Worm (Caenorhabditis elegans) whole organism, L2 larva: Measurements from ENCODE around the gene F19B6.3.
A peak's percentile ranks its signal among the peaks of the same experiment; 100 is the strongest.
"Not testable (repeated sequence)": the region's sequence is repeated elsewhere in the genome, so short reads cannot be mapped to it uniquely, and the experiment has no call there.

Source experiments
- C34F6.9 ChIP-seq: fragments of 150-350 bp; optimal IDR thresholded peaks from 2 replicates; lab custom pipeline; 2014; ENCODE audit warnings: missing biosample characterization, missing genetic modification characterization
- F13H6.1 ChIP-seq: sonication (generic microtip); optimal IDR thresholded peaks from 2 replicates; lab custom pipeline; 2016; ENCODE audit warnings: missing genetic modification characterization, missing compliant biosample characterization
- R02D3.7 ChIP-seq: fragments of 150-350 bp; optimal IDR thresholded peaks from 2 replicates; lab custom pipeline; 2014; ENCODE audit warnings: missing biosample characterization, missing genetic modification characterization
- ZK546.5 ChIP-seq: sonication (generic microtip); optimal IDR thresholded peaks from 2 replicates; lab custom pipeline; 2017; ENCODE audit warnings: missing biosample characterization, missing genetic modification characterization
- blmp-1 ChIP-seq: sonication (generic microtip); optimal IDR thresholded peaks from 2 replicates; lab custom pipeline; 2017; ENCODE audit warnings: missing genetic modification characterization, mild to moderate bottlenecking, missing compliant biosample characterization, antibody characterized with exemption, moderate library complexity; ENCODE audit not compliant: insufficient read depth
- ceh-16 ChIP-seq: fragments of 150-350 bp; optimal IDR thresholded peaks from 2 replicates; lab custom pipeline; 2014; ENCODE audit warnings: missing biosample characterization, missing genetic modification characterization
- crh-2 ChIP-seq: sonication (generic microtip); optimal IDR thresholded peaks from 2 replicates; lab custom pipeline; 2017; ENCODE audit warnings: missing biosample characterization, missing genetic modification characterization
- dmd-4 ChIP-seq: sonication (generic microtip); optimal IDR thresholded peaks from 2 replicates; lab custom pipeline; 2017; ENCODE audit warnings: missing biosample characterization, missing genetic modification characterization
- egl-27 ChIP-seq: sonication (generic microtip); optimal IDR thresholded peaks from 3 replicates; lab custom pipeline; 2017; ENCODE audit warnings: missing biosample characterization, missing genetic modification reagents, missing genetic modification characterization
- elt-3 ChIP-seq: sonication (generic microtip); optimal IDR thresholded peaks from 2 replicates; lab custom pipeline; 2017; ENCODE audit warnings: missing biosample characterization, missing genetic modification characterization
- fos-1 ChIP-seq: fragments of 150-350 bp; optimal IDR thresholded peaks from 2 replicates; lab custom pipeline; 2014; ENCODE audit warnings: missing biosample characterization, missing genetic modification characterization
- gmeb-1 ChIP-seq: fragments of 150-350 bp; optimal IDR thresholded peaks from 2 replicates; lab custom pipeline; 2014; ENCODE audit warnings: missing biosample characterization, missing genetic modification characterization
- lin-11 ChIP-seq: fragments of 150-350 bp; sonication (generic microtip); optimal IDR thresholded peaks from 2 replicates; lab custom pipeline; 2014; ENCODE audit warnings: missing biosample characterization, missing genetic modification characterization, inconsistent platforms, mixed read lengths
- lsy-2 ChIP-seq, 2 experiments: fragments of 150-350 bp in 1 of 2; sonication (generic microtip) in 1 of 2; optimal IDR thresholded peaks; 2 replicates each; lab custom pipeline; 2014 to 2017; ENCODE audit warnings: missing biosample characterization in 2 of 2, missing genetic modification characterization in 2 of 2
- mab-5 ChIP-seq: fragments of 150-350 bp; optimal IDR thresholded peaks from 2 replicates; lab custom pipeline; 2014; ENCODE audit warnings: missing biosample characterization, missing genetic modification characterization
- mbf-1 ChIP-seq: sonication (generic microtip); optimal IDR thresholded peaks from 2 replicates; lab custom pipeline; 2017; ENCODE audit warnings: missing biosample characterization, missing genetic modification characterization
- mdl-1 ChIP-seq, 2 experiments: fragments of 150-350 bp in 1 of 2; sonication (generic microtip) in 1 of 2; optimal IDR thresholded peaks; 2 replicates each; lab custom pipeline; 2017; ENCODE audit warnings: missing biosample characterization in 2 of 2, missing genetic modification characterization in 2 of 2
- nhr-10 ChIP-seq: sonication (generic microtip); optimal IDR thresholded peaks from 2 replicates; lab custom pipeline; 2017; ENCODE audit warnings: missing biosample characterization, missing genetic modification characterization
- nhr-129 ChIP-seq: fragments of 150-350 bp; optimal IDR thresholded peaks from 2 replicates; lab custom pipeline; 2014; ENCODE audit warnings: missing biosample characterization, missing genetic modification characterization
- nhr-21 ChIP-seq: fragments of 150-350 bp; optimal IDR thresholded peaks from 2 replicates; lab custom pipeline; 2014; ENCODE audit warnings: missing biosample characterization, missing genetic modification characterization
- nhr-237 ChIP-seq: fragments of 150-350 bp; optimal IDR thresholded peaks from 2 replicates; lab custom pipeline; 2014; ENCODE audit warnings: missing biosample characterization, missing genetic modification characterization
- nhr-6 ChIP-seq: fragments of 150-350 bp; optimal IDR thresholded peaks from 2 replicates; lab custom pipeline; 2014; ENCODE audit warnings: missing biosample characterization, missing genetic modification characterization
- nhr-77 ChIP-seq: fragments of 150-350 bp; optimal IDR thresholded peaks from 2 replicates; lab custom pipeline; 2014; ENCODE audit warnings: missing biosample characterization, missing genetic modification characterization
- sem-4 ChIP-seq: fragments of 150-350 bp; optimal IDR thresholded peaks from 2 replicates; lab custom pipeline; 2014; ENCODE audit warnings: missing biosample characterization, missing genetic modification reagents, missing genetic modification characterization
- skn-1 ChIP-seq: sonication (generic microtip); optimal IDR thresholded peaks from 2 replicates; lab custom pipeline; 2017; ENCODE audit warnings: missing biosample characterization, missing genetic modification characterization
- sma-3 ChIP-seq: sonication (generic microtip); optimal IDR thresholded peaks from 2 replicates; lab custom pipeline; 2016; ENCODE audit warnings: missing genetic modification reagents, missing genetic modification characterization, missing compliant biosample characterization
- sma-9 ChIP-seq, 2 experiments: fragments of 150-350 bp in 1 of 2; sonication (generic microtip) in 1 of 2; optimal IDR thresholded peaks; 2 replicates each; lab custom pipeline; 2014 to 2016; ENCODE audit warnings: missing genetic modification characterization in 2 of 2, mild to moderate bottlenecking in 1 of 2, missing biosample characterization in 1 of 2, missing compliant biosample characterization in 1 of 2, missing genetic modification reagents in 1 of 2, moderate library complexity in 1 of 2
- snpc-4 ChIP-seq: fragments of 150-350 bp; optimal IDR thresholded peaks from 2 replicates; lab custom pipeline; 2014; ENCODE audit warnings: missing biosample characterization, missing genetic modification characterization
- unc-39 ChIP-seq: fragments of 150-350 bp; optimal IDR thresholded peaks from 2 replicates; lab custom pipeline; 2014; ENCODE audit warnings: missing biosample characterization, missing genetic modification characterization
- unc-62 ChIP-seq: fragments of 150-350 bp; optimal IDR thresholded peaks from 2 replicates; lab custom pipeline; 2014; ENCODE audit warnings: missing biosample characterization, missing genetic modification reagents, missing genetic modification characterization

F19B6.3 gene

DNA sequence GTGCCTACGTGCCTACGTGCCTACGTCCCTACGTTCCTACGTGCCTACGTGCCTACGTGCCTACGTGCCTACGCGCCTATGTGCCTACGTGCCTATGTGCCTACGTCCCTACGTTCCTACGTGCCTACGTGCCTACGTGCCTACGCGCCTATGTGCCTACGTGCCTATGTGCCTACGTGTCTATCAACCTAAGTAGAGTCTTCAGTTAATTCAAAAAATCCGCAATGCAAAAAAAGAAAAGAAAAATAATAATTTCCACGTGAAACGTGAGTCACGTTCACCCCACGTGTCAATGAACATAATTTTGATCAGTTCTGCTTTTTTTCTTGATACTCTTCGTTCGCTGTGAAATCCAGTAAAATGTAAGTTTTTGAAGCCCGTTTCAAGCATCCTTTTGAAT is at the start of gene F19B6.3:
Gene F19B6.3, plus strand, starts transcription at position 301 of the 400 bp plus-strand sequence.
- TF ChIP-seq dmd-4, nhr-6, mbf-1 (tag; lab: Kevin White, UChicago): not testable (repeated sequence)
- TF ChIP-seq, all 48 proteins: peak for 0; not testable (repeated sequence) for 48

DNA sequence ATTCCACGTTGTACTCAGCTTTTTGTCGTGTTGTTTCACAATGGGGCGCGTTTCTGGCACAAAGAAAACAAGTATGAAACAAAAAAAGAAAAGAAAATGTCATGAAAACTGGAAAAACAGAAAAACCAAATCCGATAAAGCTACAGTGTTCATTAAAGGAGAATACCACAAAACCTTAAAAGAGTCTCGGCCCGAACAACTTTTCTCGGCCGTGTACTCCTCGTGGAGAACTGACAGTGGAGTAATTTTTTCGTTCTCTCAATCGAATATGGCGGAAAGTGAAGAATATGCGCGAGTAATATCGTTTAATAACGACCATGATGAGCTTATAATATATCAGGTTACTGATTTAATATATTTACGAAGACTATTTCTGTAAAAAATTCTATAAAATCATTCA is 48.5 kb upstream of the F19B6.3 start, which contains the start of the genes tag-335 and vkmt-1:
Gene tag-335, minus strand, starts transcription at position 88 of the 400 bp plus-strand sequence.
Gene vkmt-1, plus strand, starts transcription at position 219 of the 400 bp plus-strand sequence.
- TF ChIP-seq nhr-10 = no peak
- TF ChIP-seq egl-27 (tag; lab: Kevin White, UChicago) = no peak
- no peak for TF ChIP-seq lin-11 (tag; lab: Kevin White, UChicago)
- peak in 1 of 2 experiments; percentile 68 for TF ChIP-seq lsy-2 (tag; optimal IDR thresholded peaks at IDR 0.05; lab: Kevin White, UChicago)
- no peak for TF ChIP-seq gmeb-1 (tag; lab: Kevin White, UChicago)
- TF ChIP-seq nhr-129 (tag; lab: Kevin White, UChicago) = peak; percentile 63
- peak; percentile 18 for TF ChIP-seq crh-2 (tag; lab: Kevin White, UChicago)
- no peak for TF ChIP-seq skn-1 (tag; lab: Kevin White, UChicago)

DNA sequence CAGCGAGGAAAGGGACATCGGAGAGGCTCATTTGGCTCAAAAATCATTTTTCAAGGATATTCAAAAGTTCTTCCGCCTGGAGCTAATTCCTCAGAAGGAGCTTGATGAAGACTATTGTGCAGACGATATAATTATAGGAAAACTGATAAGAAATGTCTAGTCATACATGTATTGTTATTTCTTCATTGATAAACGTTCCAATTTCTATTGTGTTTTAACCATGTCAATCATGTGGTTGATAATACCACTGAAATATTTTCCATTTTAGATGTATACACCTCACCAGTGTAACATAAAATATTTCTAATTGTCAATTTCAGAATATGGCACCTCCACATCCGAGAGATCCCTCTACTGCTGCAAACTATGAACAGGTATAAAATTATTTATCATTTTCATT is 47.7 kb upstream of the F19B6.3 start, which contains the start of gene ltah-1.1:
Gene ltah-1.1, plus strand, starts transcription at position 283 of the 400 bp plus-strand sequence.
- TF ChIP-seq sem-4 (no peak), nhr-129 (tag; lab: Kevin White, UChicago) (peak; percentile 20)

DNA sequence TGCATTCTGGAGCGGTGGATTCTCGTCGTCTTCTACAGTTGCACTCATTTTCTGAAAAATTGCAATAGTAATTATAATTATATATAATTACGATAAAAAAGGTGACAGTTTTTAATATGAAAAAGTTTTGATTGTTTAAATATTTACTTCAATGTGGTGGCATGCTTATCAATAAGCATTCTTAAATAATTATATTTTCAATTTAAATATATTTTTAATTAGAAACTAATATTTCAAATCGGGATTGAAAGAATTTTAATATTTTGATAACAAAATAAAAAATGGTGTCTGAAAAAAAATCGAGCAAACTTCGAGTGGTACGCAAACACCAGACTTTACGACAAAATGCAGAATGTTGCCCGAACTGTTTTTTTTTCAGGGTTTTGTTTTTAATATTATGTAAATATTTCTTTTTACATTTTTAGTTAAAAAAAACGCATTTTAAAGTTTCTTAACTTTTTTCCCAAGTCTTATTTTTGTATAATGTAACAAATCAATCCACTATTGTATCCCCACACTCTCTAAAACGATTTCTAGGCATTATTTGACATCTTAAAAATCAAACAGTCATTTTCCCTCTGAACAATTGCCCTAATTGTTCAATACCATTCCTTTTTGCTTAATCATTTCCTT is 44.8 kb upstream of the F19B6.3 start, which contains the start of the genes C42C1.12 and C42C1.19:
Gene C42C1.12, minus strand, starts transcription at position 51 of the 633 bp plus-strand sequence.
Gene C42C1.19, plus strand, starts transcription at position 583 of the 633 bp plus-strand sequence.
- no peak for TF ChIP-seq ceh-16 (tag; lab: Kevin White, UChicago)
- TF ChIP-seq nhr-237 (tag; lab: Kevin White, UChicago) = no peak
- peak; percentile 6 to 64 for TF ChIP-seq lsy-2 (tag; optimal IDR thresholded peaks at IDR 0.05; lab: Kevin White, UChicago)
- TF ChIP-seq C34F6.9 = peak; percentile 56

DNA sequence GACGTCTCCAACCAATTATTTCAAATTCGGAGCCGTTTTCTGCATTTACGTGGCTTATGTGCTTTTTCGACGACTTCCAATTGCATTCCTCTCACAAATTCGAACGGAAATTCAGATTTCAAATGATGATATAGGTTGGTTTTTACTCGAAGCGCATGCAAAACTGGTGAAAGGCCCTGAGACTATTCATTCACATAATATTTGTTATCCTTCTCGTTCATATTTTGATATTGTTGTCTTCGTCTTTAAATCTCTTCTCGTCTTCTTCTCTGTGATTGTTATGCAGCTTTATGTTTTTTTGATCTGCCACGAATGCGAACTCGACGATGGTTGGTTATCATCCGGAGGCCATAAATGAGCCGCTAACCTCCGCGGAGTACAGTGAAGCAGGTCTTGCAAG is 44.2 kb upstream of the F19B6.3 start, which contains the start of gene hpo-12:
Gene hpo-12, plus strand, starts transcription at position 301 of the 400 bp plus-strand sequence.
- TF ChIP-seq sma-3 (GFP tag; lab: Kevin White, UChicago) (no peak), sma-9 (GFP tag; optimal IDR thresholded peaks at IDR 0.05; lab: Kevin White, UChicago) (no peak), sma-9 (tag; optimal IDR thresholded peaks at IDR 0.05; lab: Kevin White, UChicago) (no peak), nhr-129 (tag; lab: Kevin White, UChicago) (peak; percentile 10), sem-4 (no peak), fos-1 (tag; lab: Kevin White, UChicago) (no peak)

DNA sequence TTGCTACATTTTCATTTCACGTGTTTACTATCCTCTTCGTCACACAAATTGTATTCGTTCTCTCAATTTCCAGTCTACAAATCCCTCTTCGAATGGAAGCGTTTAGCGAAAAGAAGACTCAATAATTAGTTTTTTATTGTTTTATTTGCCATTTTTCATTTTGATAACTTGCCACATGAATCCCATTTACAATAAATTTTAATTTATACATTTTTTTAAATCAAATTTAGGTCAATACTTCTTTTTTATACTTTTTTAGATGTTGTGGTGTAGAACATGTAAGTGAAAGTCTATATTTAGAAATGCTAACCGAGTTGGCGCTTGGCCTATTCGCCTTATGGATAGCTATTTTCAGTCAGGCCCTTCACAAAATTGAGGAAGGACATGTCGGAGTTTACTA is 39.4 kb upstream of the F19B6.3 start, which contains the start of gene erl-1:
Gene erl-1, plus strand, starts transcription at position 301 of the 400 bp plus-strand sequence.
- no peak for TF ChIP-seq nhr-77
- TF ChIP-seq elt-3 (tag; lab: Kevin White, UChicago) = no peak
- no peak for TF ChIP-seq R02D3.7 (tag; lab: Kevin White, UChicago)
- no peak for TF ChIP-seq sma-3 (GFP tag; lab: Kevin White, UChicago)
- TF ChIP-seq, all 48 proteins: peak for 0

DNA sequence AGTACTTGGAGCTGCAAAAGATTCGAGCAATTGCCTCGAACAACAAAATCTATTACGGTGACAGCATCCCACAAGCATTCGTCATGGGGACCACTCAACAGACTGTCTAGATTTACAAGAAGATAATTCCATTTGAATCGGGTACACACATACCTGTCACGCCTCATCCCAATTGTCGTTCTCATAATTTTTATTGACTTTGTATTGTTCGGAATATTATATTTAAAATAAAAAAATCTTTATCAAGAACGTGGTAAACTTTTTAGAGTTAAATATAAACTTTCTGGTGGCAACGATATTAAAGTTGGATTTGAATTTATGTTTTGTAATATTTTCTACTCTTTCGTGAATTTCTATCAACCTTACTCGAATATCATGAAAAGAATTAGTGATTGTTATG is 37.9 kb upstream of the F19B6.3 start, which contains the start of gene C42C1.9:
Gene C42C1.9, plus strand, starts transcription at position 301 of the 400 bp plus-strand sequence.
- no peak for TF ChIP-seq unc-62 (GFP tag; lab: Kevin White, UChicago)

DNA sequence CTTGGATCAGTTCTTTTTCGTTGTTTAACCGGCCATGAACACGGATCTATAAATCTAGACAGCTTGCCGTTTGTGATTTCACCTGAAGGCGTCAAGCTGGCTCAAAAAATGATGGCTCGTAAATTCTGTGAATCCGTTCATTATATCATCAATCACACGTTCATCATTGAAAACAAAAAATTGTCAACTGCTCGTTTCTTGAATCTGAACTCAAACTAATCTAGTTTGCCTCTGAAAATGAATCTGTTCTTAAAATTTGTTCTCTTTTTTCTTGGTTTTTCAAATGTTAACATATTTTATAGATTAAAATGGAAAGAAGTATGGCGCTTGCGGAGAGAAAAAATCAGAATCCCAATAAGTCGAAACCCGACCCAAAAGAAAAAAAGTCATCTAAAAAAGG is 36.3 kb upstream of the F19B6.3 start, which contains the start of gene C42C1.8:
Gene C42C1.8, plus strand, starts transcription at position 301 of the 400 bp plus-strand sequence.
- TF ChIP-seq R02D3.7 (tag; lab: Kevin White, UChicago) (no peak), unc-39 (tag; lab: Kevin White, UChicago) (no peak), blmp-1 (tag; lab: Kevin White, UChicago) (no peak), mdl-1 (tag; optimal IDR thresholded peaks at IDR 0.05; lab: Kevin White, UChicago) (no peak), nhr-21 (tag; lab: Kevin White, UChicago) (no peak), mbf-1 (tag; lab: Kevin White, UChicago) (no peak), ceh-16 (tag; lab: Kevin White, UChicago) (no peak), nhr-6 (tag; lab: Kevin White, UChicago) (no peak), sma-9 (GFP tag; optimal IDR thresholded peaks at IDR 0.05; lab: Kevin White, UChicago) (no peak), sma-9 (tag; optimal IDR thresholded peaks at IDR 0.05; lab: Kevin White, UChicago) (no peak), ZK546.5 (tag; lab: Kevin White, UChicago) (no peak), sma-3 (GFP tag; lab: Kevin White, UChicago) (no peak), mab-5 (no peak), snpc-4 (tag; lab: Kevin White, UChicago) (no peak), F13H6.1 (tag; lab: Kevin White, UChicago) (no peak)
- TF ChIP-seq, all 48 proteins: peak for 0
